Fruit fly (Drosophila melanogaster) whole organism, prepupa: ENCODE measurements around the gene CG31493.

ENCODE experiments used
- Blimp-1 ChIP-seq: fragments of 200-800 bp; sonication (Bioruptor generic); optimal IDR thresholded peaks from 3 replicates; lab custom pipeline; 2017; ENCODE audit warnings: missing biosample characterization, missing genetic modification characterization, mild to moderate bottlenecking, moderate library complexity, missing genetic modification reagents
- CG10631 ChIP-seq: fragments of 200-800 bp; sonication (Bioruptor generic); optimal IDR thresholded peaks from 2 replicates; lab custom pipeline; 2016; ENCODE audit warnings: missing biosample characterization, missing genetic modification characterization
- CG6163 ChIP-seq: fragments of 200-800 bp; sonication (Bioruptor generic); IDR thresholded peaks from 3 replicates; pipeline ENCODE4 v1.3.6; 2022; ENCODE audit warnings: missing biosample characterization, missing genetic modification characterization
- CG6854 ChIP-seq: fragments of 200-800 bp; sonication (Bioruptor generic); optimal IDR thresholded peaks from 2 replicates; lab custom pipeline; 2017; ENCODE audit warnings: missing biosample characterization, mild to moderate bottlenecking, missing genetic modification characterization
- CG9139 ChIP-seq: fragments of 200-800 bp; sonication (Bioruptor generic); optimal IDR thresholded peaks from 3 replicates; lab custom pipeline; 2017; ENCODE audit warnings: missing biosample characterization, mild to moderate bottlenecking, missing genetic modification characterization
- Eip75B ChIP-seq: fragments of 200-800 bp; sonication (Bioruptor generic); optimal IDR thresholded peaks from 3 replicates; lab custom pipeline; 2016; ENCODE audit warnings: missing biosample characterization, missing genetic modification characterization
- Hr4 ChIP-seq: fragments of 200-800 bp; sonication (Bioruptor generic); optimal IDR thresholded peaks from 3 replicates; lab custom pipeline; 2016; ENCODE audit warnings: missing biosample characterization, missing genetic modification characterization
- Met ChIP-seq: fragments of 200-800 bp; sonication (Bioruptor generic); optimal IDR thresholded peaks from 3 replicates; lab custom pipeline; 2016; ENCODE audit warnings: missing biosample characterization, missing genetic modification characterization
- OdsH ChIP-seq: fragments of 200-800 bp; sonication (Bioruptor generic); optimal IDR thresholded peaks from 3 replicates; lab custom pipeline; 2016; ENCODE audit warnings: missing biosample characterization, missing genetic modification characterization
- fd59A ChIP-seq: fragments of 200-800 bp; sonication (Bioruptor generic); optimal IDR thresholded peaks from 2 replicates; lab custom pipeline; 2017; ENCODE audit warnings: missing biosample characterization, mild to moderate bottlenecking, missing genetic modification characterization, missing genetic modification reagents
- fd85E ChIP-seq: fragments of 200-800 bp; sonication (Bioruptor generic); optimal IDR thresholded peaks from 3 replicates; lab custom pipeline; 2016; ENCODE audit warnings: missing biosample characterization, missing genetic modification characterization
- net ChIP-seq: fragments of 200-800 bp; sonication (Bioruptor generic); optimal IDR thresholded peaks from 3 replicates; lab custom pipeline; 2016; ENCODE audit warnings: missing biosample characterization, missing genetic modification characterization

- TF ChIP-seq CG6854 (GFP tag; lab: Kevin White, UChicago) (no peak), Eip75B (GFP tag; lab: Kevin White, UChicago) (no peak), Met (GFP tag; lab: Kevin White, UChicago) (no peak), CG6163 (GFP tag; lab: Robert Waterston, UW) (no peak), CG10631 (no peak), net (GFP tag; lab: Kevin White, UChicago) (no peak), OdsH (GFP tag; lab: Kevin White, UChicago) (no peak), Blimp-1 (GFP tag; lab: Kevin White, UChicago) (no peak), CG9139 (no peak), fd85E (no peak), fd59A (no peak), Hr4 (GFP tag; lab: Kevin White, UChicago) (no peak)
These were observed 27.1 kb upstream of the CG31493 start for dm6 chr3R:7104308-7104707.
